Worm (Caenorhabditis elegans): ENCODE data around the gene npr-38.

- TF ChIP-seq pqm-1 (tag; optimal IDR thresholded peaks at IDR 0.05) (no peak), ceh-24 (tag; optimal IDR thresholded peaks at IDR 0.05) (no peak), hlh-30 (tag; optimal IDR thresholded peaks at IDR 0.05; ENCODE audit: insufficient read depth) (no peak), rnt-1 (tag; optimal IDR thresholded peaks at IDR 0.05) (no peak), ama-1 (optimal IDR thresholded peaks at IDR 0.05) (no peak), hlh-6 (tag; optimal IDR thresholded peaks at IDR 0.05) (no peak), pros-1 (tag; optimal IDR thresholded peaks at IDR 0.05) (no peak), ceh-9 (tag; optimal IDR thresholded peaks at IDR 0.05) (no peak), fkh-10 (GFP tag; optimal IDR thresholded peaks at IDR 0.05) (no peak), dve-1 (tag; optimal IDR thresholded peaks at IDR 0.05) (no peak), T23F11.4 (GFP tag; optimal IDR thresholded peaks at IDR 0.05) (no peak), che-1 (tag; optimal IDR thresholded peaks at IDR 0.05) (no peak)
Measured at ce11 chrX:6353763-6354162, 42.3 kb downstream of the npr-38 start.
